Fruit fly (Drosophila melanogaster) whole organism, embryonic: ENCODE data around the gene Cyp28c1.
A peak's percentile ranks its signal among the peaks of the same experiment; 100 is the strongest.

Experiments
- Asciz ChIP-seq: fragments of 200-800 bp; sonication (Bioruptor generic); optimal IDR thresholded peaks from 2 replicates; lab custom pipeline; 2017; ENCODE audit warnings: missing biosample characterization, mild to moderate bottlenecking, missing genetic modification characterization, missing genetic modification reagents
- Atf6 ChIP-seq: fragments of 200-800 bp; sonication (Bioruptor generic); IDR thresholded peaks from 2 replicates; pipeline ENCODE4 v1.3.6; 2022; ENCODE audit warnings: missing biosample characterization, missing genetic modification characterization
- BEAF-32 ChIP-seq: fragments of 200-800 bp; sonication (Bioruptor generic); optimal IDR thresholded peaks from 3 replicates; lab custom pipeline; 2017; ENCODE audit warnings: missing biosample characterization, missing genetic modification characterization, mild to moderate bottlenecking, moderate library complexity, missing genetic modification reagents
- CG10147 ChIP-seq: fragments of 200-800 bp; sonication (Bioruptor generic); optimal IDR thresholded peaks from 2 replicates; lab custom pipeline; 2019; ENCODE audit warnings: missing biosample characterization, mild to moderate bottlenecking, missing genetic modification characterization, moderate library complexity
- CG11247 ChIP-seq: fragments of 200-800 bp; sonication (Bioruptor generic); IDR thresholded peaks from 2 replicates; pipeline ENCODE4 v1.3.6; 2022; ENCODE audit warnings: missing biosample characterization, missing genetic modification characterization
- CG12299 ChIP-seq: fragments of 200-800 bp; sonication (Bioruptor generic); optimal IDR thresholded peaks from 2 replicates; lab custom pipeline; 2018; ENCODE audit warnings: missing biosample characterization, mild to moderate bottlenecking, missing genetic modification characterization
- CG14441 ChIP-seq: fragments of 200-800 bp; sonication (Bioruptor generic); IDR thresholded peaks from 2 replicates; pipeline ENCODE4 v1.3.6; 2022; ENCODE audit warnings: missing biosample characterization, missing genetic modification characterization
- CG14667 ChIP-seq: fragments of 200-800 bp; sonication (Bioruptor generic); IDR thresholded peaks from 2 replicates; pipeline ENCODE4 v1.3.6; 2022; ENCODE audit warnings: missing biosample characterization, missing genetic modification characterization
- CG15479 ChIP-seq: fragments of 200-800 bp; sonication (Bioruptor generic); optimal IDR thresholded peaks from 3 replicates; lab custom pipeline; 2019; ENCODE audit warnings: missing biosample characterization, mild to moderate bottlenecking, missing genetic modification characterization, moderate library complexity
- CG18011 ChIP-seq: fragments of 200-800 bp; sonication (Bioruptor generic); optimal IDR thresholded peaks from 2 replicates; lab custom pipeline; 2017; ENCODE audit warnings: missing biosample characterization, missing genetic modification characterization, mild to moderate bottlenecking, moderate library complexity, missing genotype
- CG31224 ChIP-seq: fragments of 200-800 bp; sonication (Bioruptor generic); IDR thresholded peaks from 2 replicates; pipeline ENCODE4 v1.3.6; 2022; ENCODE audit warnings: missing biosample characterization, missing genetic modification characterization
- CG3281 ChIP-seq: fragments of 200-800 bp; sonication (Bioruptor generic); optimal IDR thresholded peaks from 3 replicates; lab custom pipeline; 2017; ENCODE audit warnings: missing biosample characterization, mild to moderate bottlenecking, missing genetic modification characterization
- CG4360 ChIP-seq: fragments of 200-800 bp; sonication (Bioruptor generic); IDR thresholded peaks from 2 replicates; pipeline ENCODE4 v1.3.6; 2022; ENCODE audit warnings: missing biosample characterization, missing genetic modification characterization
- CG4404 ChIP-seq: fragments of 200-800 bp; sonication (Bioruptor generic); IDR thresholded peaks from 2 replicates; pipeline ENCODE4 v1.3.6; 2022; ENCODE audit warnings: missing biosample characterization, missing genetic modification characterization
- CG5245 ChIP-seq: fragments of 200-800 bp; sonication (Bioruptor generic); optimal IDR thresholded peaks from 3 replicates; lab custom pipeline; 2016; ENCODE audit warnings: missing biosample characterization, missing genetic modification characterization
- CG7786 ChIP-seq: fragments of 200-800 bp; sonication (Bioruptor generic); optimal IDR thresholded peaks from 2 replicates; lab custom pipeline; 2016; ENCODE audit warnings: missing biosample characterization, missing genetic modification characterization
- CkIIα-i1 ChIP-seq: fragments of 200-800 bp; sonication (Bioruptor generic); IDR thresholded peaks from 2 replicates; pipeline ENCODE4 v1.3.6; 2022; ENCODE audit warnings: missing biosample characterization, missing genetic modification characterization
- CrebB ChIP-seq: fragments of 200-800 bp; sonication (Bioruptor generic); optimal IDR thresholded peaks from 3 replicates; lab custom pipeline; 2018; ENCODE audit warnings: missing biosample characterization, mild to moderate bottlenecking, missing genetic modification characterization
- D19B ChIP-seq: fragments of 200-800 bp; sonication (Bioruptor generic); optimal IDR thresholded peaks from 2 replicates; lab custom pipeline; 2017; ENCODE audit warnings: missing biosample characterization, mild to moderate bottlenecking, missing genetic modification characterization
- Doc2 ChIP-seq: fragments of 200-800 bp; sonication (Bioruptor generic); IDR thresholded peaks from 2 replicates; pipeline ENCODE4 v1.3.6; 2022; ENCODE audit warnings: missing biosample characterization, missing genetic modification characterization
- Doc3 ChIP-seq: fragments of 200-800 bp; sonication (Bioruptor generic); IDR thresholded peaks from 3 replicates; pipeline ENCODE4 v1.3.6; 2022; ENCODE audit warnings: missing biosample characterization, missing genetic modification characterization; ENCODE audit not compliant: partially characterized antibody
- E2f1 ChIP-seq: fragments of 200-800 bp; sonication (Bioruptor generic); IDR thresholded peaks from 2 replicates; pipeline ENCODE4 v1.3.6; 2022; ENCODE audit warnings: missing biosample characterization, missing genetic modification characterization
- Fer2 ChIP-seq: fragments of 200-800 bp; sonication (Bioruptor generic); optimal IDR thresholded peaks from 2 replicates; lab custom pipeline; 2018; ENCODE audit warnings: missing biosample characterization, mild to moderate bottlenecking, missing genetic modification characterization, moderate library complexity
- Gsc ChIP-seq: fragments of 200-800 bp; sonication (Bioruptor generic); IDR thresholded peaks from 2 replicates; pipeline ENCODE4 v1.3.6; 2022; ENCODE audit warnings: missing biosample characterization, missing genetic modification characterization
- H2.0 ChIP-seq: fragments of 200-800 bp; sonication (Bioruptor generic); IDR thresholded peaks from 2 replicates; pipeline ENCODE4 v1.3.6; 2022; ENCODE audit warnings: missing biosample characterization, missing genetic modification characterization
- HLH3B ChIP-seq: fragments of 200-800 bp; sonication (Bioruptor generic); IDR thresholded peaks from 2 replicates; pipeline ENCODE4 v1.3.6; 2022; ENCODE audit warnings: missing biosample characterization, missing genetic modification characterization
- Hr39 ChIP-seq: fragments of >200 bp; optimal IDR thresholded peaks from 2 replicates; lab custom pipeline; 2017
- Med ChIP-seq: fragments of 200-800 bp; sonication (Bioruptor generic); peaks from one replicate; lab custom pipeline; 2016; ENCODE audit warnings: missing biosample characterization, missing genetic modification characterization, mild to moderate bottlenecking, inconsistent platforms, moderate library complexity
- NC2α ChIP-seq: fragments of 200-800 bp; sonication (Bioruptor generic); optimal IDR thresholded peaks from 2 replicates; lab custom pipeline; 2016; ENCODE audit warnings: missing biosample characterization, missing genetic modification characterization
- Neu2 ChIP-seq: fragments of 200-800 bp; sonication (Bioruptor generic); optimal IDR thresholded peaks from 3 replicates; lab custom pipeline; 2016; ENCODE audit warnings: missing biosample characterization, missing genetic modification characterization, borderline replicate concordance
- Nf-YB ChIP-seq: fragments of 200-800 bp; sonication (Bioruptor generic); optimal IDR thresholded peaks from 3 replicates; lab custom pipeline; 2019; ENCODE audit warnings: missing biosample characterization, mild to moderate bottlenecking, missing genetic modification characterization, moderate library complexity
- Optix ChIP-seq: fragments of 200-800 bp; sonication (Bioruptor generic); IDR thresholded peaks from 3 replicates; pipeline ENCODE4 v1.3.6; 2022; ENCODE audit warnings: missing biosample characterization, missing genetic modification characterization
- Poxn ChIP-seq: fragments of 200-800 bp; sonication (Bioruptor generic); IDR thresholded peaks from 2 replicates; pipeline ENCODE4 v1.3.6; 2022; ENCODE audit warnings: missing biosample characterization, missing genetic modification characterization
- Sox102F ChIP-seq: fragments of 200-800 bp; sonication (Bioruptor generic); optimal IDR thresholded peaks from 2 replicates; lab custom pipeline; 2018; ENCODE audit warnings: missing biosample characterization, mild to moderate bottlenecking, missing genetic modification characterization, moderate library complexity
- Sry-δ ChIP-seq: fragments of 200-800 bp; sonication (Bioruptor generic); optimal IDR thresholded peaks from 2 replicates; lab custom pipeline; 2016; ENCODE audit warnings: missing biosample characterization, missing genetic modification characterization
- Vsx1 ChIP-seq: fragments of 200-800 bp; sonication (Bioruptor generic); optimal IDR thresholded peaks from 2 replicates; lab custom pipeline; 2017; ENCODE audit warnings: missing biosample characterization, mild to moderate bottlenecking, missing genetic modification characterization, missing genetic modification reagents
- ab ChIP-seq: fragments of 200-800 bp; sonication (Bioruptor generic); optimal IDR thresholded peaks from 2 replicates; lab custom pipeline; 2016; ENCODE audit warnings: missing biosample characterization, missing genetic modification characterization
- ash1 ChIP-seq: fragments of 200-800 bp; sonication (Bioruptor generic); optimal IDR thresholded peaks from 2 replicates; lab custom pipeline; 2018; ENCODE audit warnings: missing biosample characterization, mild to moderate bottlenecking, missing genetic modification characterization
- br ChIP-seq: fragments of >200 bp; optimal IDR thresholded peaks from 2 replicates; lab custom pipeline; 2017
- cg ChIP-seq: fragments of 200-800 bp; sonication (Bioruptor generic); optimal IDR thresholded peaks from 3 replicates; lab custom pipeline; 2019; ENCODE audit warnings: missing biosample characterization, mild to moderate bottlenecking, missing genetic modification characterization, moderate library complexity
- ci ChIP-seq: fragments of 200-800 bp; sonication (Bioruptor generic); IDR thresholded peaks from 3 replicates; pipeline ENCODE4 v1.3.6; 2022; ENCODE audit warnings: missing biosample characterization, missing genetic modification characterization
- dpn ChIP-seq, 2 experiments: fragments of 200-800 bp; sonication (Bioruptor generic); optimal IDR thresholded peaks; 3 replicates each; lab custom pipeline; 2016; ENCODE audit warnings: missing biosample characterization in 2 of 2, missing genetic modification characterization in 2 of 2
- gcm ChIP-seq: fragments of 200-800 bp; sonication (Bioruptor generic); optimal IDR thresholded peaks from 2 replicates; lab custom pipeline; 2019; ENCODE audit warnings: missing biosample characterization, mild to moderate bottlenecking, missing genetic modification characterization, moderate library complexity
- hbn ChIP-seq: fragments of 200-800 bp; sonication (Bioruptor generic); IDR thresholded peaks from 2 replicates; pipeline ENCODE4 v1.3.6; 2022; ENCODE audit warnings: missing biosample characterization, missing genetic modification characterization; ENCODE audit not compliant: partially characterized antibody
- klu ChIP-seq: fragments of 200-800 bp; sonication (Bioruptor generic); IDR thresholded peaks from 2 replicates; pipeline ENCODE4 v1.3.6; 2022; ENCODE audit warnings: missing biosample characterization, missing genetic modification characterization
- lov ChIP-seq, 2 experiments: fragments of 200-800 bp in 1 of 2; fragments of >200 bp in 1 of 2; sonication (Bioruptor generic) in 1 of 2; IDR thresholded peaks in 1 of 2; optimal IDR thresholded peaks in 1 of 2; 2 replicates in 1 of 2; 3 replicates in 1 of 2; pipeline versions ENCODE4 v1.3.6 to Lab custom; 2017 to 2022; ENCODE audit warnings: missing biosample characterization in 1 of 2, missing genetic modification characterization in 1 of 2
- luna ChIP-seq: fragments of 200-800 bp; sonication (Bioruptor generic); optimal IDR thresholded peaks from 2 replicates; lab custom pipeline; 2016; ENCODE audit warnings: missing biosample characterization, missing genetic modification characterization
- onecut ChIP-seq: fragments of 200-800 bp; sonication (Bioruptor generic); IDR thresholded peaks from 2 replicates; pipeline ENCODE4 v1.3.6; 2022; ENCODE audit warnings: missing biosample characterization, missing genetic modification characterization
- sim ChIP-seq: fragments of 200-800 bp; sonication (Bioruptor generic); IDR thresholded peaks from 2 replicates; pipeline ENCODE4 v1.3.6; 2022; ENCODE audit warnings: missing biosample characterization, missing genetic modification characterization
- ssp ChIP-seq: fragments of 200-800 bp; sonication (Bioruptor generic); IDR thresholded peaks from 2 replicates; pipeline ENCODE4 v1.3.6; 2022; ENCODE audit warnings: missing biosample characterization, missing genetic modification characterization
- trh ChIP-seq: fragments of 200-800 bp; sonication (Bioruptor generic); optimal IDR thresholded peaks from 2 replicates; lab custom pipeline; 2016; ENCODE audit warnings: missing biosample characterization, missing genetic modification characterization
- vnd ChIP-seq: fragments of 200-800 bp; sonication (Bioruptor generic); IDR thresholded peaks from 3 replicates; pipeline ENCODE4 v1.3.6; 2022; ENCODE audit warnings: missing biosample characterization, missing genetic modification characterization; ENCODE audit not compliant: partially characterized antibody

Cyp28c1 gene

dm6 chrX:11886976-11887375 lies 47.6 kb downstream of the Cyp28c1 start, which contains the start of the genes CG10353 and SelG (continued):
- no peak for TF ChIP-seq Nf-YB (GFP tag; lab: Kevin White, UChicago)
- no peak for TF ChIP-seq CG10147 (GFP tag; lab: Kevin White, UChicago)
- no peak for TF ChIP-seq klu (GFP tag; lab: Robert Waterston, UW)
- no peak for TF ChIP-seq Gsc
- TF ChIP-seq CG11247: no peak
- no peak for TF ChIP-seq lov (optimal IDR thresholded peaks at IDR 0.05; lab: Kevin White, UChicago)
- TF ChIP-seq lov (GFP tag; IDR thresholded peaks at IDR 0.05; lab: Robert Waterston, UW): no peak
- TF ChIP-seq CG15479: no peak
- TF ChIP-seq sim (GFP tag; lab: Robert Waterston, UW): no peak
- peak; percentile 86 for TF ChIP-seq BEAF-32 (GFP tag; lab: Kevin White, UChicago)
- TF ChIP-seq Doc3 (GFP tag; lab: Robert Waterston, UW): peak; percentile 74; the same call in 2 of the 3 replicates
- no peak for TF ChIP-seq D19B (GFP tag; lab: Kevin White, UChicago)
- no peak for TF ChIP-seq CG14667 (GFP tag; lab: Robert Waterston, UW)
- TF ChIP-seq Sox102F (GFP tag; lab: Kevin White, UChicago): no peak
- TF ChIP-seq hbn: peak; percentile 86
- TF ChIP-seq Vsx1: no peak
- TF ChIP-seq CG5245: no peak
- no peak for TF ChIP-seq Asciz (GFP tag; lab: Kevin White, UChicago)
- no peak for TF ChIP-seq CG4360 (GFP tag; lab: Robert Waterston, UW)
- no peak for TF ChIP-seq ab
- TF ChIP-seq Med: peak; percentile 94
- no peak for TF ChIP-seq Fer2 (tag; lab: Kevin White, UChicago)
- no peak for TF ChIP-seq E2f1 (GFP tag; lab: Robert Waterston, UW)
- no peak for TF ChIP-seq CG18011 (GFP tag; lab: Kevin White, UChicago)
- no peak for TF ChIP-seq HLH3B
- TF ChIP-seq dpn (GFP tag; optimal IDR thresholded peaks at IDR 0.05; lab: Kevin White, UChicago): peak; percentile 32 to 76
- peak; percentile 24 for TF ChIP-seq CG3281 (GFP tag; lab: Kevin White, UChicago)
- TF ChIP-seq CG4404: no peak
- peak; percentile 23; the same call in 1 of the 2 replicates for TF ChIP-seq H2.0
- no peak for TF ChIP-seq Doc2 (GFP tag; lab: Robert Waterston, UW)
- no peak for TF ChIP-seq Poxn
- TF ChIP-seq vnd (GFP tag; lab: Robert Waterston, UW): peak; percentile 63
- no peak for TF ChIP-seq CG31224 (GFP tag; lab: Robert Waterston, UW)
- no peak for TF ChIP-seq Hr39 (lab: Kevin White, UChicago)
- peak; percentile 21 for TF ChIP-seq CrebB (tag; lab: Kevin White, UChicago)
- no peak for TF ChIP-seq gcm (GFP tag; lab: Kevin White, UChicago)
- TF ChIP-seq CG12299: no peak
- no peak for TF ChIP-seq NC2α (GFP tag; lab: Kevin White, UChicago)
- no peak for TF ChIP-seq luna (GFP tag; lab: Kevin White, UChicago)
- no peak for TF ChIP-seq onecut (GFP tag; lab: Robert Waterston, UW)
- TF ChIP-seq br (lab: Kevin White, UChicago): no peak
- TF ChIP-seq trh (GFP tag; lab: Kevin White, UChicago): no peak
- no peak for TF ChIP-seq CG14441
- no peak for TF ChIP-seq cg
- no peak for TF ChIP-seq Neu2
- no peak; the same call in 1 of the 2 replicates for TF ChIP-seq Atf6 (GFP tag; lab: Robert Waterston, UW)
- TF ChIP-seq Optix: no peak
- TF ChIP-seq ssp (GFP tag; lab: Robert Waterston, UW): no peak
- TF ChIP-seq Sry-δ (GFP tag; lab: Kevin White, UChicago): peak; percentile 95
- peak; percentile 56; the same call in 2 of the 3 replicates for TF ChIP-seq ci (GFP tag; lab: Robert Waterston, UW)
- TF ChIP-seq ash1 (GFP tag; lab: Kevin White, UChicago): peak; percentile 10
- no peak for TF ChIP-seq CkIIα-i1 (GFP tag; lab: Robert Waterston, UW)
- peak; percentile 43 for TF ChIP-seq CG7786 (GFP tag; lab: Kevin White, UChicago)
